Fruit fly (Drosophila melanogaster) S2 (cell line): Measurements from ENCODE around the gene CG7059.

Experiments
- CG8478 ChIP-seq: fragments of >200 bp; optimal IDR thresholded peaks from 2 replicates; lab custom pipeline; 2018
- CTCF ChIP-seq, 2 experiments: fragments of >200 bp; optimal IDR thresholded peaks; 2 replicates each; lab custom pipeline; 2018

DNA sequence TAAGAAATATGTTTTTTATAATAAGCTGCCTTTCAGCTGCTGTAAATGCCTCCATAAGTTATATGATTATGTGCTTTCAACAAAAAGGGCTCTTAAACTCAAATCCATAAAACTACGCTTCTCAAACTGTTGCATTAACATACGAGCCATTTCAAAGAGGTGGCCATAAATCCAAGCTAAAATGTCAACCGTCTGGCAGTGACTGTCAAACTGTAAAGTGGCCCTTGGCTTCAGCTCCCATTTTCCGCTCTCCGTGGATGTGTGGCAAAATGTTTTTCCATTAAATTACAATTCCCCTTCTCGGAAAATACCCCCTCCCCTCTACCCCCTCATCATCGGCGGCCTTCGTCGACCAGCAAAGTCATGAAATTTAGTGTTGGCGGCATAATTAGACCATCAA is 46.9 kb upstream of the CG7059 start:
- no peak for TF ChIP-seq CG8478 (lab: Kevin White, UChicago)
- TF ChIP-seq CTCF (optimal IDR thresholded peaks at IDR 0.05; lab: Kevin White, UChicago), result no peak
